Fruit fly (Drosophila melanogaster) whole organism, embryonic: Measurements from ENCODE around the gene Vps53.
A peak's percentile ranks its signal among the peaks of the same experiment; 100 is the strongest.

Experiments used
- Ada2b ChIP-seq: fragments of 200-800 bp; sonication (Bioruptor generic); IDR thresholded peaks from 2 replicates; pipeline ENCODE4 v1.3.6; 2022; ENCODE audit warnings: missing biosample characterization, missing genetic modification characterization
- Adf1 ChIP-seq: fragments of 200-800 bp; sonication (Bioruptor generic); IDR thresholded peaks from 2 replicates; pipeline ENCODE4 v1.3.6; 2022; ENCODE audit warnings: missing biosample characterization, missing genetic modification characterization
- CG10431 ChIP-seq: fragments of 200-800 bp; sonication (Bioruptor generic); optimal IDR thresholded peaks from 3 replicates; lab custom pipeline; 2018; ENCODE audit warnings: missing biosample characterization, mild to moderate bottlenecking, missing genetic modification characterization
- CG10543 ChIP-seq: fragments of 200-800 bp; sonication (Bioruptor generic); optimal IDR thresholded peaks from 3 replicates; lab custom pipeline; 2017; ENCODE audit warnings: missing biosample characterization, mild to moderate bottlenecking, missing genetic modification characterization, moderate library complexity
- CG10979 ChIP-seq: fragments of 200-800 bp; sonication (Bioruptor generic); optimal IDR thresholded peaks from 2 replicates; lab custom pipeline; 2018; ENCODE audit warnings: missing biosample characterization, mild to moderate bottlenecking, missing genetic modification characterization, moderate library complexity
- CG12659 ChIP-seq: fragments of 200-800 bp; sonication (Bioruptor generic); optimal IDR thresholded peaks from 3 replicates; lab custom pipeline; 2017; ENCODE audit warnings: mild to moderate bottlenecking, missing biosample characterization, missing genetic modification reagents, missing genetic modification characterization
- CG14014 ChIP-seq: fragments of 200-800 bp; sonication (Bioruptor generic); IDR thresholded peaks from 2 replicates; pipeline ENCODE4 v1.3.6; 2022; ENCODE audit warnings: missing biosample characterization, missing genetic modification characterization
- CG1602 ChIP-seq: fragments of 200-800 bp; sonication (Bioruptor generic); optimal IDR thresholded peaks from 3 replicates; lab custom pipeline; 2016; ENCODE audit warnings: missing biosample characterization, missing genetic modification characterization
- CG17186 ChIP-seq: fragments of 200-800 bp; sonication (Bioruptor generic); optimal IDR thresholded peaks from 3 replicates; lab custom pipeline; 2017; ENCODE audit warnings: missing biosample characterization, missing genetic modification reagents, missing genetic modification characterization
- CG17361 ChIP-seq: fragments of 200-800 bp; sonication (Bioruptor generic); IDR thresholded peaks from 3 replicates; pipeline ENCODE4 v1.3.6; 2022; ENCODE audit warnings: missing biosample characterization, missing genetic modification characterization
- CG17912 ChIP-seq: fragments of 200-800 bp; sonication (Bioruptor generic); optimal IDR thresholded peaks from 2 replicates; lab custom pipeline; 2018; ENCODE audit warnings: missing biosample characterization, mild to moderate bottlenecking, missing genetic modification characterization
- CG2120 ChIP-seq: fragments of 200-800 bp; sonication (Bioruptor generic); optimal IDR thresholded peaks from 3 replicates; lab custom pipeline; 2016; ENCODE audit warnings: missing biosample characterization, missing genetic modification characterization
- CG31441 ChIP-seq: fragments of 200-800 bp; sonication (Bioruptor generic); IDR thresholded peaks from 2 replicates; pipeline ENCODE4 v1.3.6; 2022; ENCODE audit warnings: missing biosample characterization, missing genetic modification characterization
- CG5180 ChIP-seq: fragments of 200-800 bp; sonication (Bioruptor generic); optimal IDR thresholded peaks from 3 replicates; lab custom pipeline; 2017; ENCODE audit warnings: missing biosample characterization, missing genetic modification characterization, mild to moderate bottlenecking, moderate library complexity, missing genetic modification reagents
- CG5953 ChIP-seq: fragments of 200-800 bp; sonication (Bioruptor generic); IDR thresholded peaks from 2 replicates; pipeline ENCODE4 v1.3.6; 2022; ENCODE audit warnings: missing biosample characterization, missing genetic modification characterization
- CG7271 ChIP-seq: fragments of 200-800 bp; sonication (Bioruptor generic); optimal IDR thresholded peaks from 2 replicates; lab custom pipeline; 2018; ENCODE audit warnings: missing biosample characterization, mild to moderate bottlenecking, missing genetic modification characterization, moderate library complexity
- CG9932 ChIP-seq: fragments of 200-800 bp; sonication (Bioruptor generic); IDR thresholded peaks from 2 replicates; pipeline ENCODE4 v1.3.6; 2022; ENCODE audit warnings: missing biosample characterization, missing genetic modification characterization
- CTCF ChIP-seq: fragments of 200-800 bp; sonication (Bioruptor generic); optimal IDR thresholded peaks from 2 replicates; lab custom pipeline; 2017; ENCODE audit warnings: missing biosample characterization, mild to moderate bottlenecking, missing genetic modification characterization, moderate library complexity
- Doc3 ChIP-seq: fragments of 200-800 bp; sonication (Bioruptor generic); IDR thresholded peaks from 3 replicates; pipeline ENCODE4 v1.3.6; 2022; ENCODE audit warnings: missing biosample characterization, missing genetic modification characterization; ENCODE audit not compliant: partially characterized antibody
- Drgx ChIP-seq: fragments of 200-800 bp; sonication (Bioruptor generic); IDR thresholded peaks from 2 replicates; pipeline ENCODE4 v1.3.6; 2022; ENCODE audit warnings: missing biosample characterization, missing genetic modification characterization
- E2f1 ChIP-seq: fragments of 200-800 bp; sonication (Bioruptor generic); IDR thresholded peaks from 2 replicates; pipeline ENCODE4 v1.3.6; 2022; ENCODE audit warnings: missing biosample characterization, missing genetic modification characterization
- Hmr ChIP-seq: fragments of 200-800 bp; sonication (Bioruptor generic); optimal IDR thresholded peaks from 3 replicates; lab custom pipeline; 2017; ENCODE audit warnings: mild to moderate bottlenecking, missing biosample characterization, missing genetic modification reagents, missing genetic modification characterization
- Hr51 ChIP-seq, 2 experiments: fragments of 200-800 bp; sonication (Bioruptor generic); optimal IDR thresholded peaks; 2 replicates in 1 of 2; 3 replicates in 1 of 2; lab custom pipeline; 2016 to 2018; ENCODE audit warnings: missing biosample characterization in 2 of 2, missing genetic modification characterization in 2 of 2, mild to moderate bottlenecking in 1 of 2, moderate library complexity in 1 of 2
- Med ChIP-seq: fragments of 200-800 bp; sonication (Bioruptor generic); peaks from one replicate; lab custom pipeline; 2016; ENCODE audit warnings: missing biosample characterization, missing genetic modification characterization, mild to moderate bottlenecking, inconsistent platforms, moderate library complexity
- Mrtf ChIP-seq: fragments of 200-800 bp; sonication (Bioruptor generic); IDR thresholded peaks from 3 replicates; pipeline ENCODE4 v1.3.6; 2022; ENCODE audit warnings: missing biosample characterization, missing genetic modification characterization
- Pdp1 ChIP-seq, 2 experiments: fragments of 200-800 bp; sonication (Bioruptor generic); optimal IDR thresholded peaks; 3 replicates each; lab custom pipeline; 2016; ENCODE audit warnings: missing biosample characterization in 2 of 2, missing genetic modification characterization in 2 of 2, mild to moderate bottlenecking in 1 of 2, moderate library complexity in 1 of 2
- Spps ChIP-seq: fragments of 200-800 bp; sonication (Bioruptor generic); optimal IDR thresholded peaks from 2 replicates; lab custom pipeline; 2018; ENCODE audit warnings: missing biosample characterization, mild to moderate bottlenecking, missing genetic modification characterization
- Stat92E ChIP-seq, 3 experiments: fragments of >200 bp in 2 of 3; fragments of 200-800 bp in 1 of 3; sonication (Bioruptor generic) in 1 of 3; optimal IDR thresholded peaks; 2 replicates each; lab custom pipeline; 2017 to 2019; ENCODE audit warnings: missing biosample characterization in 3 of 3, missing genetic modification characterization in 3 of 3, mild to moderate bottlenecking in 1 of 3, moderate library complexity in 1 of 3
- Xrp1 ChIP-seq: fragments of 200-800 bp; sonication (Bioruptor generic); IDR thresholded peaks from 2 replicates; pipeline ENCODE4 v1.3.6; 2022; ENCODE audit warnings: missing biosample characterization, missing genetic modification characterization
- bowl ChIP-seq: fragments of 200-800 bp; sonication (Bioruptor generic); IDR thresholded peaks from 2 replicates; pipeline ENCODE4 v1.3.6; 2022; ENCODE audit warnings: missing biosample characterization, missing genetic modification characterization
- bsh ChIP-seq, 2 experiments: fragments of 200-800 bp; sonication (Bioruptor generic); optimal IDR thresholded peaks; 2 replicates each; lab custom pipeline; 2017 to 2018; ENCODE audit warnings: mild to moderate bottlenecking in 2 of 2, missing biosample characterization in 2 of 2, missing genetic modification characterization in 2 of 2, moderate library complexity in 1 of 2
- cas ChIP-seq: fragments of 200-800 bp; sonication (Bioruptor generic); IDR thresholded peaks from 2 replicates; pipeline ENCODE4 v1.3.6; 2022; ENCODE audit warnings: missing biosample characterization, missing genetic modification characterization
- chinmo ChIP-seq: fragments of 200-800 bp; sonication (Bioruptor generic); IDR thresholded peaks from 4 replicates; pipeline ENCODE4 v1.3.6; 2022; ENCODE audit warnings: missing biosample characterization, missing genetic modification characterization; ENCODE audit not compliant: partially characterized antibody
- croc ChIP-seq: fragments of 200-800 bp; sonication (Bioruptor generic); conservative IDR thresholded peaks from 3 replicates; pipeline ENCODE4 v1.3.6; 2022; ENCODE audit warnings: missing biosample characterization, missing genetic modification characterization
- dan ChIP-seq: fragments of 200-800 bp; sonication (Bioruptor generic); IDR thresholded peaks from 2 replicates; pipeline ENCODE4 v1.3.6; 2022; ENCODE audit warnings: missing biosample characterization, missing genetic modification characterization
- fd3F ChIP-seq: fragments of 200-800 bp; sonication (Bioruptor generic); optimal IDR thresholded peaks from 2 replicates; lab custom pipeline; 2018; ENCODE audit warnings: missing biosample characterization, mild to moderate bottlenecking, missing genetic modification characterization, moderate library complexity
- fd96Cb ChIP-seq: fragments of 200-800 bp; sonication (Bioruptor generic); optimal IDR thresholded peaks from 2 replicates; lab custom pipeline; 2018; ENCODE audit warnings: missing biosample characterization, mild to moderate bottlenecking, missing genetic modification characterization, moderate library complexity
- gt ChIP-seq: fragments of 200-800 bp; sonication (Bioruptor generic); IDR thresholded peaks from 2 replicates; pipeline ENCODE4 v1.3.6; 2022; ENCODE audit warnings: missing biosample characterization, missing genetic modification characterization
- her ChIP-seq: fragments of 200-800 bp; sonication (Bioruptor generic); optimal IDR thresholded peaks from 2 replicates; lab custom pipeline; 2016; ENCODE audit warnings: missing biosample characterization, missing genetic modification characterization
- phol ChIP-seq: fragments of 200-800 bp; sonication (Bioruptor generic); optimal IDR thresholded peaks from 3 replicates; lab custom pipeline; 2018; ENCODE audit warnings: missing biosample characterization, mild to moderate bottlenecking, missing genetic modification characterization, moderate library complexity
- repo ChIP-seq: fragments of 200-800 bp; sonication (Bioruptor generic); optimal IDR thresholded peaks from 2 replicates; lab custom pipeline; 2016; ENCODE audit warnings: missing biosample characterization, missing genetic modification characterization
- sens ChIP-seq: fragments of 200-800 bp; sonication (Bioruptor generic); peaks from one replicate; lab custom pipeline; 2016; ENCODE audit warnings: missing biosample characterization, missing genetic modification characterization
- sim ChIP-seq: fragments of 200-800 bp; sonication (Bioruptor generic); IDR thresholded peaks from 2 replicates; pipeline ENCODE4 v1.3.6; 2022; ENCODE audit warnings: missing biosample characterization, missing genetic modification characterization
- sob ChIP-seq: fragments of 200-800 bp; sonication (Bioruptor generic); IDR thresholded peaks from 2 replicates; pipeline ENCODE4 v1.3.6; 2022; ENCODE audit warnings: missing biosample characterization, missing genetic modification characterization
- stc ChIP-seq: fragments of 200-800 bp; sonication (Bioruptor generic); IDR thresholded peaks from 2 replicates; pipeline ENCODE4 v1.3.6; 2022; ENCODE audit warnings: missing biosample characterization, missing genetic modification characterization
- trem ChIP-seq: fragments of 200-800 bp; optimal IDR thresholded peaks from 3 replicates; lab custom pipeline; 2019; ENCODE audit warnings: missing biosample characterization, mild to moderate bottlenecking, missing genetic modification characterization, moderate library complexity
- trh ChIP-seq: fragments of 200-800 bp; sonication (Bioruptor generic); optimal IDR thresholded peaks from 2 replicates; lab custom pipeline; 2016; ENCODE audit warnings: missing biosample characterization, missing genetic modification characterization
- zen ChIP-seq: fragments of 200-800 bp; sonication (Bioruptor generic); optimal IDR thresholded peaks from 3 replicates; lab custom pipeline; 2018; ENCODE audit warnings: missing biosample characterization, mild to moderate bottlenecking, missing genetic modification characterization, moderate library complexity

Vps53 gene

DNA sequence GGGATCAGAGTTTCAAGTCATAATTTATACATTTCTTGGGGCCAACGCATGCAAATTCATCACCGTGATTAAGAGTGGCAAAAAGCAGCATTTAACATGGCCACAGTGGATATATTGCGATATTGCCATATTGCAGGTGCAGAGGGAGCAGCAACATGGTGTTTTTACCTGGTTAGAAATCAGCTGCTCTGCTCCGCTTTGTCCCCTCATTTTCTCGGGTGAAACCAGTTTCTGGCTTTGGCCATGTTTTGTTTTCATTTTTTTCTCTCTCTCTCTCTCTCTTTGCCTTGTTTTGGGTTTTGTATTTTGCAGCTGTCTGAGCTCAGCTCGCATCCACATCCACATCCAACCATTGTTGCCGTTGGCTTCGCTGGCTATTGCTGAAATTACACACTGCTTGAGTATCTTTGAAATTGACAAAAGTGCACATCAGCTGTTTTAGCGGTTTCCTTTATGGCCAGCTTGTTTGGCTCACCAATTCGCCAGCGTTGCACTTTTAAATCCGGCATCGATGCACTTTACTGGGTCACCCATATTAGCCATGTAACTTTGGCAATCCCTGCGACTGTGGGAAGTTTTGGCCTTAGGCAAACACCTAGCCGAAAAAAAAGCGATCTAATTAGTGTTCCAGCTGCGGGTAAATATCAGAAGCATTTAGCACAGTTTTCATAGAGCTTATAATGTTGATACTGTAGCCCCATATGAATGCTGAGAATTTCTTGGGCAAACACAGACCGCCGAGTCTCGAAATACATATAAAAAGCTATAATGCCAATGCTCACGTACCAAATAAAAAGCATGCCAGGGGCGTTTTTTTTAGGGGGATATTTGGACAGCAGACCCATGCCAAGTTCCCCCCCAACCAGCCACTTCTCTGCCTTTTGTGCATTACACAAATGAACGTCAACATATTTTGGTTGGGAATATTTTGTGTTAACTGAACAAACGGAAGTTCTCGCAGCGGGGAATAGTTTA is 10.5 kb downstream of the Vps53 start (continued):
- TF ChIP-seq CG14014 (GFP tag; lab: Robert Waterston, UW) (0 out of 2 replicates have a peak, but pooled peaks have one; percentile 26), E2f1 (GFP tag; lab: Robert Waterston, UW) (no peak), her (no peak), Pdp1 (GFP tag; optimal IDR thresholded peaks at IDR 0.05; lab: Kevin White, UChicago) (peak in 1 of 2 experiments; percentile 6), CTCF (GFP tag; lab: Kevin White, UChicago) (no peak), bowl (GFP tag; lab: Robert Waterston, UW) (no peak), phol (tag; lab: Kevin White, UChicago) (peak; percentile 8), sim (GFP tag; lab: Robert Waterston, UW) (no peak), CG1602 (GFP tag; lab: Kevin White, UChicago) (no peak), zen (tag; lab: Kevin White, UChicago) (no peak), fd3F (GFP tag; lab: Kevin White, UChicago) (no peak), trem (no peak), Adf1 (GFP tag; lab: Robert Waterston, UW) (no peak), Stat92E (GFP tag; optimal IDR thresholded peaks at IDR 0.05; lab: Kevin White, UChicago) (no peak), CG17186 (no peak), Mrtf (GFP tag; lab: Robert Waterston, UW) (no peak; the same call in 2 of the 3 replicates), Hr51 (GFP tag; optimal IDR thresholded peaks at IDR 0.05; lab: Kevin White, UChicago) (no peak), CG5953 (GFP tag; lab: Robert Waterston, UW) (peak; percentile 55; the same call in 1 of the 2 replicates), Spps (tag; lab: Kevin White, UChicago) (no peak), Hmr (no peak), repo (GFP tag; lab: Kevin White, UChicago) (no peak), dan (GFP tag; lab: Robert Waterston, UW) (no peak), CG10979 (tag; lab: Kevin White, UChicago) (no peak), CG9932 (GFP tag; lab: Robert Waterston, UW) (peak; percentile 32; the same call in 1 of the 2 replicates), CG7271 (tag; lab: Kevin White, UChicago) (no peak), cas (no peak), bsh (GFP tag; optimal IDR thresholded peaks at IDR 0.05; lab: Kevin White, UChicago) (peak in 1 of 2 experiments; percentile 33), trh (GFP tag; lab: Kevin White, UChicago) (no peak), sob (GFP tag; lab: Robert Waterston, UW) (peak; percentile 46), CG2120 (peak; percentile 1), gt (GFP tag; lab: Robert Waterston, UW) (no peak), CG31441 (GFP tag; lab: Robert Waterston, UW) (0 out of 2 replicates have a peak, but pooled peaks have one; percentile 28), fd96Cb (no peak), sens (peak; percentile 38), CG5180 (GFP tag; lab: Kevin White, UChicago) (no peak), CG17361 (no peak), stc (GFP tag; lab: Robert Waterston, UW) (no peak), CG10431 (peak; percentile 43), CG17912 (GFP tag; lab: Kevin White, UChicago) (no peak), chinmo (GFP tag; lab: Robert Waterston, UW) (0 out of 4 replicates have a peak, but pooled peaks have one; percentile 29), Doc3 (GFP tag; lab: Robert Waterston, UW) (no peak), croc (GFP tag; lab: Robert Waterston, UW) (no peak), CG10543 (GFP tag; lab: Kevin White, UChicago) (peak; percentile 25), Drgx (GFP tag; lab: Robert Waterston, UW) (peak; percentile 23), CG12659 (GFP tag; lab: Kevin White, UChicago) (no peak), Ada2b (GFP tag; lab: Robert Waterston, UW) (no peak), Med (GFP tag; lab: Kevin White, UChicago) (peak; percentile 84), Xrp1 (GFP tag; lab: Robert Waterston, UW) (0 out of 2 replicates have a peak, but pooled peaks have one; percentile 7)
